Worm (Caenorhabditis elegans) whole organism, L4 larva: ENCODE results near the gene tmem-138.

ENCODE experiments used
- F37D6.2 ChIP-seq: sonication (generic microtip); optimal IDR thresholded peaks from 2 replicates; lab custom pipeline; 2016; ENCODE audit warnings: mild to moderate bottlenecking, missing genetic modification characterization, missing compliant biosample characterization
- F49E8.2 ChIP-seq: sonication (generic microtip); optimal IDR thresholded peaks from 2 replicates; lab custom pipeline; 2016; ENCODE audit warnings: missing compliant biosample characterization, mild to moderate bottlenecking, missing genetic modification characterization, borderline replicate concordance
- T20F7.1 ChIP-seq: fragments of 200-800 bp; sonication (Bioruptor generic); optimal IDR thresholded peaks from 2 replicates; lab custom pipeline; 2018; ENCODE audit warnings: mild to moderate bottlenecking, missing genetic modification characterization, missing compliant biosample characterization
- T26A8.4 ChIP-seq: fragments of 200-800 bp; sonication (Bioruptor generic); IDR thresholded peaks from 2 replicates; pipeline ENCODE4 v1.3.6; 2022; ENCODE audit warnings: missing genetic modification characterization, missing compliant biosample characterization
- Y5F2A.4 ChIP-seq: fragments of 200-800 bp; sonication (Bioruptor generic); optimal IDR thresholded peaks from 2 replicates; lab custom pipeline; 2018; ENCODE audit warnings: mild to moderate bottlenecking, missing genetic modification characterization, missing compliant biosample characterization
- Y75B8A.6 ChIP-seq: fragments of 200-800 bp; sonication (Bioruptor generic); IDR thresholded peaks from 2 replicates; pipeline ENCODE4 v1.3.6; 2022; ENCODE audit warnings: missing genetic modification reagents, missing genetic modification characterization, missing compliant biosample characterization
- ZK337.2 ChIP-seq: fragments of 200-800 bp; sonication (Bioruptor generic); IDR thresholded peaks from 2 replicates; pipeline ENCODE4 v1.3.6; 2022; ENCODE audit warnings: missing genetic modification reagents, missing genetic modification characterization, missing compliant biosample characterization
- aha-1 ChIP-seq: fragments of 150-350 bp; peaks from one replicate; lab custom pipeline; 2014; ENCODE audit warnings: missing biosample characterization, missing genetic modification characterization
- arid-1 ChIP-seq: fragments of 200-800 bp; sonication (Bioruptor generic); conservative IDR thresholded peaks from 2 replicates; pipeline ENCODE4 v1.3.6; 2022; ENCODE audit warnings: missing genetic modification reagents, missing genetic modification characterization, missing compliant biosample characterization
- attf-4 ChIP-seq: sonication (generic microtip); optimal IDR thresholded peaks from 3 replicates; lab custom pipeline; 2017; ENCODE audit warnings: missing biosample characterization, missing genetic modification characterization
- ceh-20 ChIP-seq: fragments of 200-800 bp; sonication (Bioruptor generic); IDR thresholded peaks from 2 replicates; pipeline ENCODE4 v1.3.6; 2022; ENCODE audit warnings: missing genetic modification reagents, missing genetic modification characterization, missing compliant biosample characterization
- ceh-28 ChIP-seq: fragments of 150-350 bp; optimal IDR thresholded peaks from 2 replicates; lab custom pipeline; 2014; ENCODE audit warnings: missing biosample characterization, missing genetic modification reagents, missing genetic modification characterization
- ceh-44 ChIP-seq: fragments of 200-800 bp; sonication (Bioruptor generic); IDR thresholded peaks from 2 replicates; pipeline ENCODE4 v1.3.6; 2022; ENCODE audit warnings: missing genetic modification reagents, missing genetic modification characterization, missing compliant biosample characterization
- ces-1 ChIP-seq: fragments of 150-350 bp; sonication (generic microtip); optimal IDR thresholded peaks from 4 replicates; lab custom pipeline; 2014; ENCODE audit warnings: missing biosample characterization, missing genetic modification reagents, missing genetic modification characterization
- ctbp-1 ChIP-seq: fragments of 200-800 bp; sonication (Bioruptor generic); IDR thresholded peaks from 2 replicates; pipeline ENCODE4 v1.3.6; 2022; ENCODE audit warnings: missing genetic modification reagents, missing genetic modification characterization, missing compliant biosample characterization
- daf-16 ChIP-seq, 3 experiments: sonication (generic microtip); optimal IDR thresholded peaks; 2 replicates each; lab custom pipeline; 2016 to 2017; ENCODE audit warnings: missing genetic modification characterization in 3 of 3, missing genetic modification reagents in 3 of 3, mild to moderate bottlenecking in 2 of 3, missing compliant biosample characterization in 2 of 3, missing biosample characterization in 1 of 3, moderate library complexity in 1 of 3
- dmd-6 ChIP-seq: fragments of 200-800 bp; sonication (Bioruptor generic); IDR thresholded peaks from 2 replicates; pipeline ENCODE4 v1.3.6; 2022; ENCODE audit warnings: missing genetic modification reagents, missing genetic modification characterization, missing compliant biosample characterization
- dmd-8 ChIP-seq: fragments of 200-800 bp; sonication (Bioruptor generic); IDR thresholded peaks from 2 replicates; pipeline ENCODE4 v1.3.6; 2022; ENCODE audit warnings: missing genetic modification characterization, missing compliant biosample characterization
- dmd-9 ChIP-seq: fragments of 200-800 bp; sonication (Bioruptor generic); IDR thresholded peaks from 2 replicates; pipeline ENCODE4 v1.3.6; 2022; ENCODE audit warnings: missing genetic modification reagents, missing genetic modification characterization, missing compliant biosample characterization
- dpl-1 ChIP-seq: fragments of 150-350 bp; optimal IDR thresholded peaks from 2 replicates; lab custom pipeline; 2014; ENCODE audit warnings: missing biosample characterization, missing genetic modification reagents, missing genetic modification characterization
- duxl-1 ChIP-seq: sonication (generic microtip); optimal IDR thresholded peaks from 2 replicates; lab custom pipeline; 2016; ENCODE audit warnings: mild to moderate bottlenecking, missing genetic modification characterization, moderate library complexity, missing compliant biosample characterization; ENCODE audit not compliant: poor library complexity
- dve-1 ChIP-seq: sonication (generic microtip); optimal IDR thresholded peaks from 2 replicates; lab custom pipeline; 2017; ENCODE audit warnings: antibody characterized with exemption, mild to moderate bottlenecking, missing genetic modification characterization, missing compliant biosample characterization; ENCODE audit not compliant: insufficient read depth
- egl-43 ChIP-seq: fragments of 200-800 bp; sonication (Bioruptor generic); IDR thresholded peaks from 2 replicates; pipeline ENCODE4 v1.3.6; 2022; ENCODE audit warnings: missing genetic modification reagents, missing genetic modification characterization, missing compliant biosample characterization
- fkh-10 ChIP-seq: fragments of 150-350 bp; optimal IDR thresholded peaks from 2 replicates; lab custom pipeline; 2014; ENCODE audit warnings: missing biosample characterization, missing genetic modification reagents, missing genetic modification characterization
- gei-8 ChIP-seq: fragments of 200-800 bp; sonication (Bioruptor generic); optimal IDR thresholded peaks from 2 replicates; lab custom pipeline; 2018; ENCODE audit warnings: mild to moderate bottlenecking, missing genetic modification characterization, missing compliant biosample characterization
- hif-1 ChIP-seq, 2 experiments: sonication (generic microtip); optimal IDR thresholded peaks; 2 replicates each; lab custom pipeline; 2016 to 2017; ENCODE audit warnings: missing compliant biosample characterization in 2 of 2, missing genetic modification characterization in 2 of 2, missing genetic modification reagents in 2 of 2, missing genotype in 2 of 2, mild to moderate bottlenecking in 1 of 2
- hlh-11 ChIP-seq: fragments of 200-800 bp; sonication (Bioruptor generic); optimal IDR thresholded peaks from 2 replicates; lab custom pipeline; 2018; ENCODE audit warnings: mild to moderate bottlenecking, missing genetic modification characterization, missing compliant biosample characterization
- hlh-30 ChIP-seq: sonication (generic microtip); optimal IDR thresholded peaks from 2 replicates; lab custom pipeline; 2017; ENCODE audit warnings: antibody characterized with exemption, mild to moderate bottlenecking, missing genetic modification characterization, missing compliant biosample characterization; ENCODE audit not compliant: insufficient read depth
- jun-1 ChIP-seq: fragments of 150-350 bp; optimal IDR thresholded peaks from 2 replicates; lab custom pipeline; 2014; ENCODE audit warnings: missing biosample characterization, missing genetic modification reagents, missing genetic modification characterization
- lin-1 ChIP-seq: fragments of 200-800 bp; sonication (Bioruptor generic); IDR thresholded peaks from 2 replicates; pipeline ENCODE4 v1.3.6; 2022; ENCODE audit warnings: missing genetic modification reagents, missing genetic modification characterization, missing compliant biosample characterization
- lin-38 ChIP-seq: fragments of 200-800 bp; sonication (Bioruptor generic); IDR thresholded peaks from 2 replicates; pipeline ENCODE4 v1.3.6; 2022; ENCODE audit warnings: missing genetic modification reagents, missing genetic modification characterization, missing compliant biosample characterization
- lsy-2 ChIP-seq, 2 experiments: fragments of 150-350 bp in 1 of 2; sonication (generic microtip) in 1 of 2; optimal IDR thresholded peaks; 2 replicates each; lab custom pipeline; 2014 to 2017; ENCODE audit warnings: missing biosample characterization in 2 of 2, missing genetic modification characterization in 2 of 2
- madf-5 ChIP-seq, 2 experiments: fragments of 200-800 bp; sonication (Bioruptor generic); IDR thresholded peaks; 2 replicates each; pipeline ENCODE4 v1.3.6; 2022; ENCODE audit warnings: missing compliant biosample characterization in 2 of 2, missing genetic modification characterization in 2 of 2
- mdl-1 ChIP-seq, 2 experiments: fragments of 150-350 bp in 1 of 2; sonication (generic microtip) in 1 of 2; optimal IDR thresholded peaks; 2 replicates each; lab custom pipeline; 2014 to 2017; ENCODE audit warnings: missing biosample characterization in 2 of 2, missing genetic modification characterization in 2 of 2
- mep-1 ChIP-seq: fragments of 150-350 bp; sonication (generic microtip); optimal IDR thresholded peaks from 3 replicates; lab custom pipeline; 2014; ENCODE audit warnings: missing biosample characterization, missing genetic modification characterization
- mxl-3 ChIP-seq: fragments of 200-800 bp; sonication (Bioruptor generic); optimal IDR thresholded peaks from 2 replicates; lab custom pipeline; 2018; ENCODE audit warnings: mild to moderate bottlenecking, missing genetic modification characterization, missing compliant biosample characterization
- nhr-11 ChIP-seq: fragments of 150-350 bp; optimal IDR thresholded peaks from 2 replicates; lab custom pipeline; 2014; ENCODE audit warnings: missing biosample characterization, missing genetic modification characterization
- nhr-28 ChIP-seq: fragments of 150-350 bp; optimal IDR thresholded peaks from 2 replicates; lab custom pipeline; 2014; ENCODE audit warnings: missing biosample characterization, missing genetic modification characterization
- nhr-6 ChIP-seq: fragments of 150-350 bp; optimal IDR thresholded peaks from 2 replicates; lab custom pipeline; 2014; ENCODE audit warnings: missing biosample characterization, missing genetic modification characterization
- nhr-77 ChIP-seq: fragments of 150-350 bp; optimal IDR thresholded peaks from 2 replicates; lab custom pipeline; 2014; ENCODE audit warnings: missing biosample characterization, missing genetic modification characterization
- pha-4 ChIP-seq, 2 experiments: fragments of 150-350 bp in 1 of 2; fragments of 200-800 bp in 1 of 2; sonication (Bioruptor generic) in 1 of 2; IDR thresholded peaks in 1 of 2; optimal IDR thresholded peaks in 1 of 2; 2 replicates each; pipeline versions ENCODE4 v1.3.6 to Lab custom; 2014 to 2022; ENCODE audit warnings: missing genetic modification characterization in 2 of 2, missing genetic modification reagents in 2 of 2, missing biosample characterization in 1 of 2, missing compliant biosample characterization in 1 of 2
- php-3 ChIP-seq: fragments of 200-800 bp; sonication (Bioruptor generic); IDR thresholded peaks from 2 replicates; pipeline ENCODE4 v1.3.6; 2022; ENCODE audit warnings: missing genetic modification reagents, missing genetic modification characterization, missing compliant biosample characterization
- rbr-2 ChIP-seq: sonication (generic microtip); optimal IDR thresholded peaks from 2 replicates; lab custom pipeline; 2016; ENCODE audit warnings: missing genotype, missing genetic modification characterization, missing compliant biosample characterization
- snpc-4 ChIP-seq: fragments of 150-350 bp; optimal IDR thresholded peaks from 2 replicates; lab custom pipeline; 2014; ENCODE audit warnings: missing biosample characterization, missing genetic modification characterization
- spr-3 ChIP-seq: fragments of 200-800 bp; sonication (Bioruptor generic); optimal IDR thresholded peaks from 2 replicates; lab custom pipeline; 2018; ENCODE audit warnings: mild to moderate bottlenecking, missing genetic modification characterization, missing compliant biosample characterization
- vab-7 ChIP-seq: fragments of 200-800 bp; sonication (Bioruptor generic); IDR thresholded peaks from 2 replicates; pipeline ENCODE4 v1.3.6; 2022; ENCODE audit warnings: missing genetic modification reagents, missing genetic modification characterization, missing compliant biosample characterization
- zfp-2 ChIP-seq: sonication (generic microtip); optimal IDR thresholded peaks from 2 replicates; lab custom pipeline; 2016; ENCODE audit warnings: mild to moderate bottlenecking, missing genetic modification characterization, missing compliant biosample characterization
- zip-11 ChIP-seq: fragments of 200-800 bp; sonication (Bioruptor generic); IDR thresholded peaks from 2 replicates; pipeline ENCODE4 v1.3.6; 2022; ENCODE audit warnings: missing genetic modification characterization, missing compliant biosample characterization
- zip-2 ChIP-seq: fragments of 150-350 bp; optimal IDR thresholded peaks from 2 replicates; lab custom pipeline; 2014; ENCODE audit warnings: missing biosample characterization, missing genetic modification characterization
- ztf-11 ChIP-seq: fragments of 150-350 bp; optimal IDR thresholded peaks from 2 replicates; lab custom pipeline; 2014; ENCODE audit warnings: missing biosample characterization, missing genetic modification characterization

tmem-138 gene

ce11 chrII:8126132-8126531, 31.0 kb upstream of the tmem-138 start:
- TF ChIP-seq pha-4 (GFP tag; IDR thresholded peaks at IDR 0.05; lab: Robert Waterston, UW) (0 out of 2 replicates have a peak, but pooled peaks have one; percentile 42), pha-4 (tag; optimal IDR thresholded peaks at IDR 0.05; lab: Kevin White, UChicago) (no peak), Y5F2A.4 (no peak), aha-1 (tag; lab: Kevin White, UChicago) (peak; percentile 82), snpc-4 (tag; lab: Kevin White, UChicago) (no peak), nhr-6 (peak; percentile 9), ceh-44 (GFP tag; lab: Robert Waterston, UW) (no peak), lin-38 (GFP tag; lab: Robert Waterston, UW) (peak; percentile 54), ceh-20 (GFP tag; lab: Robert Waterston, UW) (0 out of 2 replicates have a peak, but pooled peaks have one; percentile 29), dpl-1 (GFP tag; lab: Kevin White, UChicago) (peak; percentile 4), lsy-2 (tag; optimal IDR thresholded peaks at IDR 0.05; lab: Kevin White, UChicago) (peak; percentile 59 to 75), zip-2 (tag; lab: Kevin White, UChicago) (no peak), F49E8.2 (tag; lab: Kevin White, UChicago) (no peak), Y75B8A.6 (GFP tag; lab: Robert Waterston, UW) (no peak), vab-7 (GFP tag; lab: Robert Waterston, UW) (peak; percentile 41; the same call in 1 of the 2 replicates), arid-1 (GFP tag; lab: Robert Waterston, UW) (0 out of 2 replicates have a peak, but pooled peaks have one; percentile 22), attf-4 (no peak), mxl-3 (GFP tag; lab: Kevin White, UChicago) (peak; percentile 64), daf-16 (GFP tag; optimal IDR thresholded peaks at IDR 0.05; lab: Kevin White, UChicago) (no peak), daf-16 (tag; optimal IDR thresholded peaks at IDR 0.05; lab: Kevin White, UChicago) (peak; percentile 25), egl-43 (peak; percentile 60), duxl-1 (no peak), T26A8.4 (GFP tag; lab: Robert Waterston, UW) (no peak), ces-1 (GFP tag; lab: Kevin White, UChicago) (no peak), rbr-2 (tag; lab: Kevin White, UChicago) (peak; percentile 60), gei-8 (GFP tag; lab: Kevin White, UChicago) (no peak), dve-1 (tag; lab: Kevin White, UChicago) (peak; percentile 47), dmd-8 (GFP tag; lab: Robert Waterston, UW) (no peak), zfp-2 (tag; lab: Kevin White, UChicago) (no peak), T20F7.1 (no peak), madf-5 (GFP tag; IDR thresholded peaks at IDR 0.05; lab: Robert Waterston, UW) (no peak), ceh-28 (tag; lab: Kevin White, UChicago) (peak; percentile 32), dmd-9 (GFP tag; lab: Robert Waterston, UW) (no peak), spr-3 (GFP tag; lab: Kevin White, UChicago) (no peak), zip-11 (no peak), mep-1 (peak; percentile 64), mdl-1 (tag; optimal IDR thresholded peaks at IDR 0.05; lab: Kevin White, UChicago) (peak; percentile 22 to 77), nhr-11 (tag; lab: Kevin White, UChicago) (no peak), php-3 (GFP tag; lab: Robert Waterston, UW) (no peak), hlh-30 (tag; lab: Kevin White, UChicago) (peak; percentile 59), ZK337.2 (GFP tag; lab: Robert Waterston, UW) (no peak), ztf-11 (tag; lab: Kevin White, UChicago) (no peak), fkh-10 (GFP tag; lab: Kevin White, UChicago) (peak; percentile 20), F37D6.2 (tag; lab: Kevin White, UChicago) (no peak), hlh-11 (tag; lab: Kevin White, UChicago) (peak; percentile 69), nhr-77 (tag; lab: Kevin White, UChicago) (no peak), nhr-28 (peak; percentile 58), lin-1 (GFP tag; lab: Robert Waterston, UW) (no peak), jun-1 (no peak), ctbp-1 (GFP tag; lab: Robert Waterston, UW) (peak; percentile 70), dmd-6 (GFP tag; lab: Robert Waterston, UW) (peak; percentile 59; the same call in 1 of the 2 replicates), hif-1 (tag; optimal IDR thresholded peaks at IDR 0.05; lab: Kevin White, UChicago) (peak in 1 of 2 experiments; percentile 55)
